Worm (Caenorhabditis elegans): Measurements from ENCODE around the gene B0244.15.

Gene B0244.15

DNA sequence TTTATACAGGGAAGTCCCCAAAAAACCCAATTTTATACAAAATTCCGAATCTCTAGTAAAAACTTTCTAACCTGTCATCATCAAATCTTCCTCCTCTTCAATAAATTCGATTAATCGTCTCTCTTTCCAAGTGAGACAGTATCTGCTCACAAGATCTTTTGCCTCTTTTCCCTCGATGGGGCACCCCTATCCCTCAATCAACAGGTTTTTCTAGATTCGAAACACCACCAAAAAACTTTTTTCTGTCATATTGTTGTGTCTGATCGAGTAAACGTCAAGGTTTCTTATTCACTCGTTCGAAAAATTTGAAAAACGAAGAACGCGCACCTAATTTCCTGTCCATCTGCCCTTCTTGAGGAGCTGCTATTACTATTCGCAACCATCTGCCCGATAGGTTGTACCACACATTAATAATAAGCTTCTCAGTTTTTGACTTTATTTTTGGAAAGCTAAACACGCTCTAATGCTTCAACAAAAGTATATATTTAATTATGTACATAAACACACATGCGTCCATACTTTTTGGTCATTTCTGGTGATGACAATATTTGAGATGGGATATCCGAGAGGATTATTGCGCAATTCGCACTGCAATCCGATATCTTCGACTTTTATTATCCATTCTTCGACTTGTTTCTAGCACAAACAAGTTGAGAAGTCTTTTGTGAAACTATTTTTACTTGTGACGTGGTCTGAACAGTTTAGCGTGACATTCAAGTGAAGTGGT is 23.9 kb upstream of the B0244.15 start:
- TF ChIP-seq ceh-39 (tag; optimal IDR thresholded peaks at IDR 0.05) (no peak), mep-1 (tag; optimal IDR thresholded peaks at IDR 0.05) (no peak), elt-3 (tag; optimal IDR thresholded peaks at IDR 0.05) (no peak), mab-5 (tag; optimal IDR thresholded peaks at IDR 0.05) (no peak), lin-13 (tag; optimal IDR thresholded peaks at IDR 0.05) (no peak), lin-32 (GFP tag; optimal IDR thresholded peaks at IDR 0.05) (peak; percentile 3), blmp-1 (tag; optimal IDR thresholded peaks at IDR 0.05) (no peak), pha-4 (tag; optimal IDR thresholded peaks at IDR 0.05) (no peak), nhr-2 (tag; optimal IDR thresholded peaks at IDR 0.05) (peak; percentile 54), ces-1 (GFP tag; optimal IDR thresholded peaks at IDR 0.05) (peak; percentile 42), cnd-1 (tag; optimal IDR thresholded peaks at IDR 0.05) (peak; percentile 3), M03D4.4 (tag; optimal IDR thresholded peaks at IDR 0.05) (no peak), zip-8 (tag; optimal IDR thresholded peaks at IDR 0.05) (peak; percentile 90)

- TF ChIP-seq nhr-2 (tag; optimal IDR thresholded peaks at IDR 0.05) (no peak), tbx-8 (GFP tag; optimal IDR thresholded peaks at IDR 0.05) (no peak), lin-32 (GFP tag; optimal IDR thresholded peaks at IDR 0.05) (no peak), hlh-1 (tag; optimal IDR thresholded peaks at IDR 0.05) (no peak), blmp-1 (tag; optimal IDR thresholded peaks at IDR 0.05) (no peak), unc-120 (tag; optimal IDR thresholded peaks at IDR 0.05; ENCODE audit: poor library complexity, severe bottlenecking) (no peak), sptf-1 (tag; optimal IDR thresholded peaks at IDR 0.05) (no peak), nhr-12 (tag; optimal IDR thresholded peaks at IDR 0.05) (no peak), ces-1 (GFP tag; optimal IDR thresholded peaks at IDR 0.05) (no peak), elt-3 (tag; optimal IDR thresholded peaks at IDR 0.05) (no peak), pha-4 (tag; optimal IDR thresholded peaks at IDR 0.05) (no peak), nhr-28 (tag; optimal IDR thresholded peaks at IDR 0.05) (no peak), elt-1 (tag; optimal IDR thresholded peaks at IDR 0.05; ENCODE audit: borderline replicate concordance, insufficient read depth) (no peak), mls-2 (tag; optimal IDR thresholded peaks at IDR 0.05) (no peak), lsy-2 (tag; optimal IDR thresholded peaks at IDR 0.05) (no peak), ceh-43 (GFP tag; optimal IDR thresholded peaks at IDR 0.05) (no peak)
Observed at ce11 chrIII:5719832-5720194, 23.4 kb upstream of the B0244.15 start.

- TF ChIP-seq ces-1 (GFP tag; optimal IDR thresholded peaks at IDR 0.05) (peak; percentile 99), ham-2 (GFP tag; optimal IDR thresholded peaks at IDR 0.05) (no peak), lin-32 (GFP tag; optimal IDR thresholded peaks at IDR 0.05) (peak; percentile 73), nhr-2 (tag; optimal IDR thresholded peaks at IDR 0.05) (peak; percentile 59), zip-8 (tag; optimal IDR thresholded peaks at IDR 0.05) (peak; percentile 41), elt-3 (tag; optimal IDR thresholded peaks at IDR 0.05) (no peak), hlh-1 (tag; optimal IDR thresholded peaks at IDR 0.05) (peak; percentile 15), ztf-11 (tag; optimal IDR thresholded peaks at IDR 0.05) (peak; percentile 0), sem-2 (GFP tag; optimal IDR thresholded peaks at IDR 0.05) (no peak), cnd-1 (tag; optimal IDR thresholded peaks at IDR 0.05) (peak; percentile 37), M03D4.4 (tag; optimal IDR thresholded peaks at IDR 0.05) (peak; percentile 15), nhr-76 (tag; optimal IDR thresholded peaks at IDR 0.05) (no peak)
Observed at ce11 chrIII:5720266-5721019, 22.7 kb upstream of the B0244.15 start.

- TF ChIP-seq unc-62 (GFP tag; optimal IDR thresholded peaks at IDR 0.05) = peak; percentile 75
- peak; percentile 45 for TF ChIP-seq ces-1 (GFP tag; optimal IDR thresholded peaks at IDR 0.05)
- TF ChIP-seq drap-1 (GFP tag; optimal IDR thresholded peaks at IDR 0.05) = no peak
- no peak for TF ChIP-seq hlh-1 (tag; optimal IDR thresholded peaks at IDR 0.05)
- TF ChIP-seq blmp-1 (tag; optimal IDR thresholded peaks at IDR 0.05) = no peak
- TF ChIP-seq ceh-43 (GFP tag; optimal IDR thresholded peaks at IDR 0.05) = no peak
- no peak for TF ChIP-seq nhr-237 (tag; optimal IDR thresholded peaks at IDR 0.05)
- TF ChIP-seq zip-8 (tag; optimal IDR thresholded peaks at IDR 0.05) = no peak
- TF ChIP-seq lin-32 (GFP tag; optimal IDR thresholded peaks at IDR 0.05) = no peak
- TF ChIP-seq elt-1 (tag; optimal IDR thresholded peaks at IDR 0.05; ENCODE audit: borderline replicate concordance, insufficient read depth) = no peak
- no peak for TF ChIP-seq sem-2 (GFP tag; optimal IDR thresholded peaks at IDR 0.05)
- no peak for TF ChIP-seq M03D4.4 (tag; optimal IDR thresholded peaks at IDR 0.05)
- TF ChIP-seq mep-1 (tag; optimal IDR thresholded peaks at IDR 0.05) = no peak
- TF ChIP-seq lsy-2 (tag; optimal IDR thresholded peaks at IDR 0.05) = no peak
- TF ChIP-seq snpc-4 (tag; optimal IDR thresholded peaks at IDR 0.05) = no peak
- no peak for TF ChIP-seq flh-1 (GFP tag; optimal IDR thresholded peaks at IDR 0.05)
Observed at ce11 chrIII:5721488-5721887, 21.7 kb upstream of the B0244.15 start.
